Worm (Caenorhabditis elegans): ENCODE results near the gene Y54F10AL.1.

ce11 chrIII:2535122-2535521 is 47.6 kb downstream of the Y54F10AL.1 start:
- TF ChIP-seq flt-1 (GFP tag; IDR thresholded peaks at IDR 0.05) (peak; percentile 67; the same call in 1 of the 2 replicates), ref-1 (GFP tag; conservative IDR thresholded peaks at IDR 0.05) (no peak), ztf-29 (GFP tag; IDR thresholded peaks at IDR 0.05) (no peak), tab-1 (GFP tag; IDR thresholded peaks at IDR 0.05) (no peak), klf-2 (GFP tag; conservative IDR thresholded peaks at IDR 0.05) (no peak), T22C8.4 (GFP tag; IDR thresholded peaks at IDR 0.05) (0 out of 2 replicates have a peak, but pooled peaks have one; percentile 24), ztf-23 (GFP tag; IDR thresholded peaks at IDR 0.05) (0 out of 2 replicates have a peak, but pooled peaks have one; percentile 49)

Data from whole organism, midembryonic.